Fruit fly (Drosophila melanogaster) Kc167 (cell line): ENCODE data around the gene Tango6.

Experiments
- Myc ChIP-seq: fragments of >200 bp; optimal IDR thresholded peaks from 2 replicates; lab custom pipeline; 2017; ENCODE audit warnings: missing external identifiers
- Sin3A ChIP-seq: fragments of >200 bp; optimal IDR thresholded peaks from 2 replicates; lab custom pipeline; 2018; ENCODE audit warnings: missing external identifiers
- h ChIP-seq: fragments of >200 bp; optimal IDR thresholded peaks from 3 replicates; lab custom pipeline; 2018; ENCODE audit warnings: missing external identifiers
- insv ChIP-seq: fragments of >200 bp; optimal IDR thresholded peaks from 3 replicates; lab custom pipeline; 2018; ENCODE audit warnings: missing external identifiers
- psq ChIP-seq: fragments of >200 bp; optimal IDR thresholded peaks from 2 replicates; lab custom pipeline; 2017; ENCODE audit warnings: missing external identifiers
- ttk ChIP-seq: sonication (Bioruptor generic); optimal IDR thresholded peaks from 2 replicates; lab custom pipeline; 2017; ENCODE audit warnings: missing external identifiers

Tango6 gene

dm6 chr2L:19017060-19017459 lies 48.2 kb downstream of the Tango6 start:
- TF ChIP-seq psq (lab: Kevin White, UChicago) (no peak), insv (lab: Kevin White, UChicago) (no peak), Sin3A (lab: Kevin White, UChicago) (no peak), h (lab: Kevin White, UChicago) (no peak), ttk (lab: Kevin White, UChicago) (no peak), Myc (lab: Kevin White, UChicago) (no peak)

dm6 chr2L:19018266-19018665 lies 49.4 kb downstream of the Tango6 start:
- TF ChIP-seq h (lab: Kevin White, UChicago) (no peak), psq (lab: Kevin White, UChicago) (no peak), Myc (lab: Kevin White, UChicago) (no peak), insv (lab: Kevin White, UChicago) (no peak), ttk (lab: Kevin White, UChicago) (no peak), Sin3A (lab: Kevin White, UChicago) (no peak)

- TF ChIP-seq psq (lab: Kevin White, UChicago): no peak
- TF ChIP-seq Sin3A (lab: Kevin White, UChicago): no peak
- TF ChIP-seq ttk (lab: Kevin White, UChicago): no peak
- TF ChIP-seq Myc (lab: Kevin White, UChicago): no peak
Measured at dm6 chr2L:19019160-19019592, 50.3 kb downstream of the Tango6 start.

dm6 chr2L:19019640-19020039 lies 50.8 kb downstream of the Tango6 start:
- TF ChIP-seq Myc (lab: Kevin White, UChicago) (no peak), psq (lab: Kevin White, UChicago) (no peak), insv (lab: Kevin White, UChicago) (no peak), Sin3A (lab: Kevin White, UChicago) (no peak), h (lab: Kevin White, UChicago) (no peak), ttk (lab: Kevin White, UChicago) (no peak)
